Fruit fly (Drosophila melanogaster) whole organism, embryonic: ENCODE data around the gene barc.

ENCODE experiments used
- Adf1 ChIP-seq: fragments of 200-800 bp; sonication (Bioruptor generic); IDR thresholded peaks from 2 replicates; pipeline ENCODE4 v1.3.6; 2022; ENCODE audit warnings: missing biosample characterization, missing genetic modification characterization
- Bdp1 ChIP-seq: fragments of 200-800 bp; sonication (Bioruptor generic); optimal IDR thresholded peaks from 3 replicates; lab custom pipeline; 2016; ENCODE audit warnings: missing biosample characterization, missing genetic modification characterization
- BtbVII ChIP-seq: fragments of 200-800 bp; sonication (Bioruptor generic); optimal IDR thresholded peaks from 3 replicates; lab custom pipeline; 2017; ENCODE audit warnings: missing biosample characterization, mild to moderate bottlenecking, missing genetic modification characterization
- Bteb2 ChIP-seq: fragments of 200-800 bp; sonication (Bioruptor generic); optimal IDR thresholded peaks from 2 replicates; lab custom pipeline; 2016; ENCODE audit warnings: missing biosample characterization, missing genetic modification characterization
- CG11560 ChIP-seq: fragments of 200-800 bp; sonication (Bioruptor generic); IDR thresholded peaks from 3 replicates; pipeline ENCODE4 v1.3.6; 2022; ENCODE audit warnings: missing biosample characterization, missing genetic modification characterization
- CG12299 ChIP-seq: fragments of 200-800 bp; sonication (Bioruptor generic); optimal IDR thresholded peaks from 2 replicates; lab custom pipeline; 2018; ENCODE audit warnings: missing biosample characterization, mild to moderate bottlenecking, missing genetic modification characterization
- CG17328 ChIP-seq: fragments of 200-800 bp; sonication (Bioruptor generic); IDR thresholded peaks from 2 replicates; pipeline ENCODE4 v1.3.6; 2022; ENCODE audit warnings: missing biosample characterization, missing genetic modification characterization
- CG17912 ChIP-seq: fragments of 200-800 bp; sonication (Bioruptor generic); optimal IDR thresholded peaks from 2 replicates; lab custom pipeline; 2018; ENCODE audit warnings: missing biosample characterization, mild to moderate bottlenecking, missing genetic modification characterization
- CG2202 ChIP-seq: fragments of 200-800 bp; sonication (Bioruptor generic); optimal IDR thresholded peaks from 2 replicates; lab custom pipeline; 2018; ENCODE audit warnings: missing biosample characterization, mild to moderate bottlenecking, missing genetic modification characterization
- CG30020 ChIP-seq: fragments of 200-800 bp; optimal IDR thresholded peaks from 2 replicates; lab custom pipeline; 2019; ENCODE audit warnings: missing biosample characterization, mild to moderate bottlenecking, missing genetic modification characterization, moderate library complexity
- CG30403 ChIP-seq: fragments of 200-800 bp; sonication (Bioruptor generic); optimal IDR thresholded peaks from 3 replicates; lab custom pipeline; 2016; ENCODE audit warnings: missing biosample characterization, missing genetic modification characterization
- CG3065 ChIP-seq: fragments of 200-800 bp; sonication (Bioruptor generic); optimal IDR thresholded peaks from 2 replicates; lab custom pipeline; 2016; ENCODE audit warnings: missing biosample characterization, missing genetic modification characterization
- CG6791 ChIP-seq: fragments of 200-800 bp; sonication (Bioruptor generic); IDR thresholded peaks from 3 replicates; pipeline ENCODE4 v1.3.6; 2022; ENCODE audit warnings: missing biosample characterization, missing genetic modification characterization; ENCODE audit not compliant: partially characterized antibody
- CG6854 ChIP-seq: fragments of 200-800 bp; sonication (Bioruptor generic); optimal IDR thresholded peaks from 3 replicates; lab custom pipeline; 2017; ENCODE audit warnings: missing biosample characterization, mild to moderate bottlenecking, missing genetic modification characterization
- CG8089 ChIP-seq: fragments of 200-800 bp; sonication (Bioruptor generic); optimal IDR thresholded peaks from 3 replicates; lab custom pipeline; 2016; ENCODE audit warnings: missing biosample characterization, missing genetic modification characterization
- CG9437 ChIP-seq: fragments of 200-800 bp; sonication (Bioruptor generic); optimal IDR thresholded peaks from 2 replicates; lab custom pipeline; 2018; ENCODE audit warnings: missing biosample characterization, mild to moderate bottlenecking, missing genetic modification characterization
- D ChIP-seq, 2 experiments: fragments of 200-800 bp in 1 of 2; fragments of >200 bp in 1 of 2; sonication (Bioruptor generic) in 1 of 2; optimal IDR thresholded peaks; 2 replicates in 1 of 2; 3 replicates in 1 of 2; lab custom pipeline; 2017; ENCODE audit warnings: mild to moderate bottlenecking in 1 of 2, missing biosample characterization in 1 of 2, missing genetic modification characterization in 1 of 2, missing genetic modification reagents in 1 of 2
- Elba2 ChIP-seq: fragments of 200-800 bp; sonication (Bioruptor generic); optimal IDR thresholded peaks from 3 replicates; lab custom pipeline; 2016; ENCODE audit warnings: missing biosample characterization, missing genetic modification characterization
- Hmr ChIP-seq: fragments of 200-800 bp; sonication (Bioruptor generic); optimal IDR thresholded peaks from 3 replicates; lab custom pipeline; 2017; ENCODE audit warnings: mild to moderate bottlenecking, missing biosample characterization, missing genetic modification reagents, missing genetic modification characterization
- Hr3 ChIP-seq: fragments of 200-800 bp; sonication (Bioruptor generic); optimal IDR thresholded peaks from 3 replicates; lab custom pipeline; 2016; ENCODE audit warnings: missing biosample characterization, missing genetic modification characterization
- Mrtf ChIP-seq: fragments of 200-800 bp; sonication (Bioruptor generic); IDR thresholded peaks from 3 replicates; pipeline ENCODE4 v1.3.6; 2022; ENCODE audit warnings: missing biosample characterization, missing genetic modification characterization
- NC2α ChIP-seq: fragments of 200-800 bp; sonication (Bioruptor generic); optimal IDR thresholded peaks from 2 replicates; lab custom pipeline; 2016; ENCODE audit warnings: missing biosample characterization, missing genetic modification characterization
- Oli ChIP-seq: fragments of 200-800 bp; sonication (Bioruptor generic); optimal IDR thresholded peaks from 2 replicates; lab custom pipeline; 2018; ENCODE audit warnings: missing biosample characterization, mild to moderate bottlenecking, missing genetic modification characterization, moderate library complexity
- Rx ChIP-seq: fragments of 200-800 bp; sonication (Bioruptor generic); IDR thresholded peaks from 2 replicates; pipeline ENCODE4 v1.3.6; 2022; ENCODE audit warnings: missing biosample characterization, missing genetic modification characterization
- Sox100B ChIP-seq: fragments of 200-800 bp; sonication (Bioruptor generic); optimal IDR thresholded peaks from 3 replicates; lab custom pipeline; 2018; ENCODE audit warnings: missing biosample characterization, mild to moderate bottlenecking, missing genetic modification characterization
- bbx ChIP-seq: fragments of 200-800 bp; sonication (Bioruptor generic); IDR thresholded peaks from 2 replicates; pipeline ENCODE4 v1.3.6; 2022; ENCODE audit warnings: missing biosample characterization, missing genetic modification characterization; ENCODE audit not compliant: partially characterized antibody
- bowl ChIP-seq: fragments of 200-800 bp; sonication (Bioruptor generic); IDR thresholded peaks from 2 replicates; pipeline ENCODE4 v1.3.6; 2022; ENCODE audit warnings: missing biosample characterization, missing genetic modification characterization
- bsh ChIP-seq, 2 experiments: fragments of 200-800 bp; sonication (Bioruptor generic); optimal IDR thresholded peaks; 2 replicates each; lab custom pipeline; 2017 to 2018; ENCODE audit warnings: mild to moderate bottlenecking in 2 of 2, missing biosample characterization in 2 of 2, missing genetic modification characterization in 2 of 2, moderate library complexity in 1 of 2
- btn ChIP-seq: fragments of 200-800 bp; sonication (Bioruptor generic); optimal IDR thresholded peaks from 2 replicates; lab custom pipeline; 2016; ENCODE audit warnings: missing biosample characterization, missing genetic modification characterization
- cas ChIP-seq: fragments of 200-800 bp; sonication (Bioruptor generic); IDR thresholded peaks from 2 replicates; pipeline ENCODE4 v1.3.6; 2022; ENCODE audit warnings: missing biosample characterization, missing genetic modification characterization
- caup ChIP-seq: fragments of 200-800 bp; sonication (Bioruptor generic); optimal IDR thresholded peaks from 3 replicates; lab custom pipeline; 2017; ENCODE audit warnings: missing biosample characterization, mild to moderate bottlenecking, missing genetic modification characterization, moderate library complexity; ENCODE audit not compliant: severe bottlenecking
- cg ChIP-seq: fragments of 200-800 bp; sonication (Bioruptor generic); optimal IDR thresholded peaks from 3 replicates; lab custom pipeline; 2019; ENCODE audit warnings: missing biosample characterization, mild to moderate bottlenecking, missing genetic modification characterization, moderate library complexity
- dan ChIP-seq: fragments of 200-800 bp; sonication (Bioruptor generic); IDR thresholded peaks from 2 replicates; pipeline ENCODE4 v1.3.6; 2022; ENCODE audit warnings: missing biosample characterization, missing genetic modification characterization
- fd64A ChIP-seq: fragments of 200-800 bp; sonication (Bioruptor generic); optimal IDR thresholded peaks from 3 replicates; lab custom pipeline; 2018; ENCODE audit warnings: missing biosample characterization, mild to moderate bottlenecking, missing genetic modification characterization
- fd96Cb ChIP-seq: fragments of 200-800 bp; sonication (Bioruptor generic); optimal IDR thresholded peaks from 2 replicates; lab custom pipeline; 2018; ENCODE audit warnings: missing biosample characterization, mild to moderate bottlenecking, missing genetic modification characterization, moderate library complexity
- gcm ChIP-seq: fragments of 200-800 bp; sonication (Bioruptor generic); optimal IDR thresholded peaks from 2 replicates; lab custom pipeline; 2019; ENCODE audit warnings: missing biosample characterization, mild to moderate bottlenecking, missing genetic modification characterization, moderate library complexity
- mam ChIP-seq: fragments of 200-800 bp; sonication (Bioruptor generic); optimal IDR thresholded peaks from 3 replicates; lab custom pipeline; 2016; ENCODE audit warnings: missing biosample characterization, missing genetic modification characterization
- pfk ChIP-seq: fragments of 200-800 bp; sonication (Bioruptor generic); optimal IDR thresholded peaks from 2 replicates; lab custom pipeline; 2018; ENCODE audit warnings: missing biosample characterization, mild to moderate bottlenecking, missing genetic modification characterization, moderate library complexity
- pzg ChIP-seq: fragments of 200-800 bp; sonication (Bioruptor generic); optimal IDR thresholded peaks from 3 replicates; lab custom pipeline; 2018; ENCODE audit warnings: missing biosample characterization, mild to moderate bottlenecking, missing genetic modification characterization, moderate library complexity
- salm ChIP-seq: fragments of 200-800 bp; sonication (Bioruptor generic); optimal IDR thresholded peaks from 2 replicates; lab custom pipeline; 2018; ENCODE audit warnings: missing biosample characterization, mild to moderate bottlenecking, missing genetic modification characterization
- scrt ChIP-seq: fragments of 200-800 bp; sonication (Bioruptor generic); optimal IDR thresholded peaks from 2 replicates; lab custom pipeline; 2018; ENCODE audit warnings: missing biosample characterization, mild to moderate bottlenecking, missing genetic modification characterization, moderate library complexity
- seq ChIP-seq: fragments of 200-800 bp; sonication (Bioruptor generic); IDR thresholded peaks from 2 replicates; pipeline ENCODE4 v1.3.6; 2022; ENCODE audit warnings: missing biosample characterization, missing genetic modification characterization
- shn ChIP-seq: fragments of 200-800 bp; sonication (Bioruptor generic); optimal IDR thresholded peaks from 3 replicates; lab custom pipeline; 2016; ENCODE audit warnings: missing biosample characterization, missing genetic modification characterization
- sna ChIP-seq: fragments of 200-800 bp; sonication (Bioruptor generic); IDR thresholded peaks from 2 replicates; pipeline ENCODE4 v1.3.6; 2022; ENCODE audit warnings: missing biosample characterization, missing genetic modification characterization; ENCODE audit not compliant: partially characterized antibody
- sr ChIP-seq: fragments of 200-800 bp; sonication (Bioruptor generic); IDR thresholded peaks from 3 replicates; pipeline ENCODE4 v1.3.6; 2022; ENCODE audit warnings: missing biosample characterization, missing genetic modification characterization
- tll ChIP-seq, 2 experiments: fragments of 200-800 bp in 1 of 2; fragments of >200 bp in 1 of 2; sonication (Bioruptor generic) in 1 of 2; optimal IDR thresholded peaks; 2 replicates each; lab custom pipeline; 2017 to 2019; ENCODE audit warnings: missing biosample characterization in 2 of 2, missing genetic modification characterization in 2 of 2, mild to moderate bottlenecking in 1 of 2, moderate library complexity in 1 of 2
- wdn ChIP-seq: fragments of 200-800 bp; sonication (Bioruptor generic); IDR thresholded peaks from 2 replicates; pipeline ENCODE4 v1.3.6; 2022; ENCODE audit warnings: missing biosample characterization, missing genetic modification characterization
- zen ChIP-seq: fragments of 200-800 bp; sonication (Bioruptor generic); optimal IDR thresholded peaks from 3 replicates; lab custom pipeline; 2018; ENCODE audit warnings: missing biosample characterization, mild to moderate bottlenecking, missing genetic modification characterization, moderate library complexity
- zen2 ChIP-seq: fragments of 200-800 bp; sonication (Bioruptor generic); IDR thresholded peaks from 3 replicates; pipeline ENCODE4 v1.3.6; 2022; ENCODE audit warnings: missing biosample characterization, missing genetic modification characterization; ENCODE audit not compliant: partially characterized antibody

The barc gene

DNA sequence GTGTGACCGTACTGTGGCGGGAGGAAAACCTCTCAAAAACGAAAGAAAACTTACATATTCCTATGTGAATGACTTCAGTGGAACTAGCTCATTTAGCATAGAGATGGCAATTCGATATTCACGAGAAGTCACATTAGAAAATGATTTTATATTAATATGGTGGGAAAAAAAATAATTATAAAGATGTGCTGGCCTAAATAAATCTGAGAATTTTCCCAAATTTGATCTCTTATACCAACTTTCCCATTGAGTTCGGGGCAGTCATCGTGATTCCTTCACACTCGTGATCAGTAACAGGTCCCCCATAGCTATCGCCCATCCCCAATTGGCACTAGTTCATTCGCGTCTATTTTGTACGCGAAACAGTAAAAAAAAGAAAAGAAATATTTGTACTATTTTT lies at the start of gene barc, which contains the start of gene Aef1 (continued):
- peak; percentile 94 for TF ChIP-seq CG30403
- TF ChIP-seq salm (tag; lab: Kevin White, UChicago), result peak; percentile 27
- TF ChIP-seq wdn, result peak; percentile 63; the same call in 1 of the 2 replicates
- TF ChIP-seq sna, result peak; percentile 86
- TF ChIP-seq Adf1 (GFP tag; lab: Robert Waterston, UW), result peak; percentile 45
- peak; percentile 83 for TF ChIP-seq CG8089 (GFP tag; lab: Kevin White, UChicago)
- peak; percentile 72 for TF ChIP-seq pzg (GFP tag; lab: Kevin White, UChicago)
- TF ChIP-seq seq (GFP tag; lab: Robert Waterston, UW), result peak; percentile 49
- TF ChIP-seq zen2 (GFP tag; lab: Robert Waterston, UW), result no peak; the same call in 2 of the 3 replicates
- TF ChIP-seq NC2α (GFP tag; lab: Kevin White, UChicago), result peak; percentile 53
- TF ChIP-seq mam (GFP tag; lab: Kevin White, UChicago), result peak; percentile 94
- no peak for TF ChIP-seq scrt
- no peak for TF ChIP-seq CG17912 (GFP tag; lab: Kevin White, UChicago)
- TF ChIP-seq shn (GFP tag; lab: Kevin White, UChicago), result peak; percentile 88
- peak; percentile 87 for TF ChIP-seq Hmr (GFP tag; lab: Kevin White, UChicago)
- peak; percentile 84 for TF ChIP-seq Oli (tag; lab: Kevin White, UChicago)
- TF ChIP-seq CG11560 (tag; lab: Robert Waterston, UW), result peak; percentile 82
- no peak for TF ChIP-seq gcm (GFP tag; lab: Kevin White, UChicago)
- TF ChIP-seq CG12299 (tag; lab: Kevin White, UChicago), result peak; percentile 50
- TF ChIP-seq CG3065, result peak; percentile 70
- TF ChIP-seq CG9437, result peak; percentile 53
- TF ChIP-seq Bdp1 (GFP tag; lab: Kevin White, UChicago), result peak; percentile 79
- peak; percentile 86 for TF ChIP-seq fd96Cb (tag; lab: Kevin White, UChicago)
- peak; percentile 92 for TF ChIP-seq Hr3 (GFP tag; lab: Kevin White, UChicago)
- TF ChIP-seq btn (GFP tag; lab: Kevin White, UChicago), result no peak
- peak; percentile 86 for TF ChIP-seq Elba2 (GFP tag; lab: Kevin White, UChicago)
- peak; percentile 63 for TF ChIP-seq CG2202 (tag; lab: Kevin White, UChicago)
- peak; percentile 70 for TF ChIP-seq Rx
- no peak for TF ChIP-seq CG6854 (GFP tag; lab: Kevin White, UChicago)

DNA sequence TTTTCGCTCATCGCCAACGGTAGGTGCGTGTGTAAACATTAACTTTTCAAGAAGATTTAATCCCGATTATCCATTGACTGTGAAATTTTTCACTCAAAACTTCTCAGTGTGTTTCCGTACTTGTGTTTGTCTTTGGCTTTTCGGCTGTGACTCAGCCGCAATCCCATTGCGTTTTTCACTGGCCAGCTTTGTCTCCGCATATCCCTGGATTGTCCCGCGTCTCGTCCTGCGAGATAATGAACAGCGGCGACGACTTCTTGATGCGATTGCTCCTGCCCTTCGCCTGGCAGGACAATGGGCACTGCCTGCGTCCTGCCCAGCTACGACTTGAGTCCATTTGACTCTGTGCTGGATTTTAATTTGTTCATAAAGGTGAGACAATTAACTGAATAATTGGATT lies 49.2 kb upstream of the barc start:
- TF ChIP-seq D (optimal IDR thresholded peaks at IDR 0.05; lab: Kevin White, UChicago), result peak; percentile 33
- TF ChIP-seq D (GFP tag; optimal IDR thresholded peaks at IDR 0.05; lab: Kevin White, UChicago), result no peak
- peak; percentile 55 for TF ChIP-seq zen (tag; lab: Kevin White, UChicago)
- no peak for TF ChIP-seq bbx (GFP tag; lab: Robert Waterston, UW)
- TF ChIP-seq CG6791, result 0 out of 3 replicates have a peak, but pooled peaks have one; percentile 15
- TF ChIP-seq CG17328 (GFP tag; lab: Robert Waterston, UW), result no peak
- no peak for TF ChIP-seq fd64A (GFP tag; lab: Kevin White, UChicago)
- no peak for TF ChIP-seq caup (GFP tag; lab: Kevin White, UChicago)
- TF ChIP-seq bowl (GFP tag; lab: Robert Waterston, UW), result no peak
- TF ChIP-seq CG30020, result no peak
- no peak for TF ChIP-seq Mrtf
- TF ChIP-seq Sox100B (GFP tag; lab: Kevin White, UChicago), result no peak
- no peak for TF ChIP-seq BtbVII (GFP tag; lab: Kevin White, UChicago)
- TF ChIP-seq Bteb2 (GFP tag; lab: Kevin White, UChicago), result no peak
- peak in 1 of 2 experiments; percentile 96 for TF ChIP-seq tll (GFP tag; optimal IDR thresholded peaks at IDR 0.05; lab: Kevin White, UChicago)
- TF ChIP-seq pfk (GFP tag; lab: Kevin White, UChicago), result no peak
- no peak for TF ChIP-seq cg
- TF ChIP-seq dan (GFP tag; lab: Robert Waterston, UW), result no peak
- TF ChIP-seq bsh (GFP tag; optimal IDR thresholded peaks at IDR 0.05; lab: Kevin White, UChicago), result no peak
- no peak for TF ChIP-seq CG8089 (GFP tag; lab: Kevin White, UChicago)
- 0 out of 3 replicates have a peak, but pooled peaks have one; percentile 2 for TF ChIP-seq sr (GFP tag; lab: Robert Waterston, UW)
- TF ChIP-seq CG6854 (GFP tag; lab: Kevin White, UChicago), result no peak
- TF ChIP-seq cas (GFP tag; lab: Robert Waterston, UW), result no peak
- no peak for TF ChIP-seq Oli (tag; lab: Kevin White, UChicago)
- no peak for TF ChIP-seq btn (GFP tag; lab: Kevin White, UChicago)
